Fruit fly (Drosophila melanogaster): ENCODE data around the gene CG43179.

The CG43179 gene

DNA sequence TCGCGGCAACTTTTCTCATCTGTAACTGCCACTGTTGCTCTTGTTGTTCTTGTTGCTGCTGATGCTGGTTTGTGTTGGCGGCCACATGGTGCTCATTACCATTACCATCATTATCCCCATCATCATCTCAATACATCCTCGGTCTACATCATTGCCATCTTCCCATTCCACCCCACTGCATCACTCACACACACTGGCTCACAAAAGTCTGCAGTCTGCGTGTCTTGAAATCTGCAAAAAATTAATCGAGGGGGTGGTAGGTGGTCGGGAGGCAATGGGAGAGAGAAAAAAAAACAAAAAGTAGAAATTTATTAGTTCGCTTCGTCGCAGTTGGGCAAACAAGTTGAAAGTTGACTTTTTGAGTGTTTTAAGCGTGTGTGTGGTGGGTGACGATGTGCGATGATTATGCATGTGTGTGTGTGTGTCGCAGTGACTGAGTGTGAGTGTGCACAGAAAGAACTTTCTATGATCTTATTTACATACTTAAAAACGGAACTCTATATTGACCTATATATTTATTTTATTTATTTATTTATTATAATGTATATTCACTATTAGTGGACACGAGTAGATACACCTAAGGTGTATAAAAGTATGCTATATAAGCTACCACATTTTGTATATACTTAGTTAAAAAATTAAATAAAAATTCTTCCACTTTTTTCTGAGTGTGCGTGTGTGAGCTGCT is 23.5 kb downstream of the CG43179 start:
- TF ChIP-seq Rel (GFP tag; optimal IDR thresholded peaks at IDR 0.05) (no peak), Rel (tag; optimal IDR thresholded peaks at IDR 0.05) (no peak), foxo (GFP tag; optimal IDR thresholded peaks at IDR 0.05) (no peak), sage (GFP tag; optimal IDR thresholded peaks at IDR 0.05) (no peak), h (GFP tag; optimal IDR thresholded peaks at IDR 0.05) (no peak), Jra (GFP tag; optimal IDR thresholded peaks at IDR 0.05) (no peak), HLH106 (tag; optimal IDR thresholded peaks at IDR 0.05) (peak; percentile 21), N (GFP tag; optimal IDR thresholded peaks at IDR 0.05) (no peak), Abd-B (GFP tag; optimal IDR thresholded peaks at IDR 0.05) (no peak)

DNA sequence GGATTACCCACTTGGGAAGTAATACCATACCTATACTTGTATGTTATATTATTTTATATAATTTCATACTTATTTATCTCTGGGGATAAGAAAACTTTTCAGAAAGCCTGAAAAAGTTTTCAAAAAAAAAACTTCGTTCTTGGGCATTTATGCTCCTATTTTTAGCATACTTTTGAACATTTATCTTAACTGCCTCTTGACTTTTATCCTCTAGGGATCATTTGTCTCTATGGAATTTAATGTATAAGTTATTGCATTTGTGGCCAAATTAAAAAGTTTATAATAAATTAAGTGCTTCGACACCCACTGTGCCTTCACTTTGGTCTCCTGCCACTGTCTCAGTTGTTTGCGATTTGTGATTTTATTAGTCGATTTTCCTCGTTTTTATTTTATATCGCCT is 24.4 kb downstream of the CG43179 start:
- peak; percentile 10 for TF ChIP-seq HLH106 (tag; optimal IDR thresholded peaks at IDR 0.05)
- peak; percentile 11 for TF ChIP-seq Sp1 (GFP tag; optimal IDR thresholded peaks at IDR 0.05)
- TF ChIP-seq Vsx2 (GFP tag; optimal IDR thresholded peaks at IDR 0.05; ENCODE audit: partially characterized antibody), result no peak
- TF ChIP-seq OdsH (GFP tag; optimal IDR thresholded peaks at IDR 0.05), result peak; percentile 13

DNA sequence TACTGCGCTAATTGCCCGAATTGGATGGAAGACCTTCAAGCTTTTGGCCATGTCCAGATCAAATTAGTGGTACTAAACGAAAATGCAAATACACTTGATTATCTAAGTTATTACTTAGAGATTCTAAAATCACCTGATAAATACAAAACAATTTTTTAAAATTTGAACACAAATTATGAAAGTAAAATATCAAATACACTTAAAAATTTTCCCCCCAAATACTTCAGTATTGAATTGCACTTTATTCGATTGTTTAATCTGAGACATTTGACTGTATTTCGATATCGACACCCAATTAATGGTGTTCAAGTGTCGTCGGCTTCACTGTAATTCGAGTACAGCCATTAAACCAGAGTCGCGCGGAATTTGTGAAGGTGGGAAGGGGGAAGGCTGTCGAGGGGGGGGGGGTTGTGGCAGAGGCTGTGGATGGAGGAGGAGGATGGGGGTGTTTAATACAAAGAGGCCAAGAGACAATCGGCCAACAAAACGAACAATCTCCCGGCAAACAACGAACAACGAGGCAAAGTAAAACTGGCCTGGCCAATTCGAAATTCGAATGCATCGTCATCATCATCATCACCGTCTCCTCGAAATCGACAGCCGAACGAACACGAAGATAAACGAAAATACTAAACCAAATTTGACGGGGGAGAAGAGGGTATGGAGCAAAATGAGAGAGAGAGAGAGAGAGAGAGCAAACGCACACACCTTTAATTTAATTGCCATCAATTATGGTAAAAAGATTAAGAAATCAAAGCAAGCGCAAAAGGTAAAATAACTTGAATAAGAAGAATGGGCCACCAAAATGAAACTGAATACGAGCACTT is 26.5 kb downstream of the CG43179 start:
- TF ChIP-seq Dif (GFP tag; optimal IDR thresholded peaks at IDR 0.05; ENCODE audit: partially characterized antibody), result peak; percentile 48
- no peak for TF ChIP-seq CrebA (GFP tag; optimal IDR thresholded peaks at IDR 0.05; ENCODE audit: borderline replicate concordance)
- no peak for TF ChIP-seq Hnf4 (GFP tag; optimal IDR thresholded peaks at IDR 0.05)
- TF ChIP-seq Sp1 (GFP tag; optimal IDR thresholded peaks at IDR 0.05), result no peak
- TF ChIP-seq Abd-B (GFP tag; optimal IDR thresholded peaks at IDR 0.05), result no peak
- TF ChIP-seq OdsH (GFP tag; optimal IDR thresholded peaks at IDR 0.05), result no peak
- TF ChIP-seq GATAd (GFP tag; optimal IDR thresholded peaks at IDR 0.05), result no peak
- TF ChIP-seq Myc (optimal IDR thresholded peaks at IDR 0.05), result no peak
- TF ChIP-seq psq (GFP tag; optimal IDR thresholded peaks at IDR 0.05), result no peak
- no peak for TF ChIP-seq h (GFP tag; optimal IDR thresholded peaks at IDR 0.05)
- TF ChIP-seq N (GFP tag; optimal IDR thresholded peaks at IDR 0.05), result no peak
- peak; percentile 15 for TF ChIP-seq HLH106 (tag; optimal IDR thresholded peaks at IDR 0.05)
- TF ChIP-seq br (GFP tag; optimal IDR thresholded peaks at IDR 0.05), result no peak
- no peak for TF ChIP-seq pan (optimal IDR thresholded peaks at IDR 0.05)
- TF ChIP-seq Vsx2 (GFP tag; optimal IDR thresholded peaks at IDR 0.05; ENCODE audit: partially characterized antibody), result peak; percentile 64
- no peak for TF ChIP-seq sage (GFP tag; optimal IDR thresholded peaks at IDR 0.05)

DNA sequence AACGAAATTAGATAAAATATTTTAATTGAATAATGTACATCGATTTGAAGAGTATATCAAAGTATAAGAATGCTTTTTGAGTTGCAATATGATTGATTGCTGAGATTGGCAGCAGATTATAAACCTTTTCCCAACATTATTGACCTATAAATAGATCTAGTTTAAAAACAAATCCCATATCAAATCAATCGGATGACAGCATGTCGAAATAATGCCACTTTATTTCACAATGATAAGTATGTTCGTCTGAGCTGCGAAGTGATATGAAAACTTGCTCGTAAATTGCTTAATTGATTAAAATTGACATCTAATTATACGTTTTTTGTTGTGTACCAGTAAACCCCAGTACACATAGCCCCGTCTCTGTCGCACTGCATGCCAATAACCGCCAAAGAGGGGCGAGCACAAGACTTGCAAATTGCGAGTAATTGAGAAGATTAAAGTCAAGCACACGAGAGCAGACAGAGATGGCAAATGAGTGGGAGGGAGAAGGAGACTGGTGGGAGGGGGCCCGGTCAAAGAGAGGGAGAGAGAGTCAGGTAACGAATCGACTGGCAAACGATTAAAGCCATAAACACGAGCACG is 27.2 kb downstream of the CG43179 start:
- TF ChIP-seq rgr (GFP tag; optimal IDR thresholded peaks at IDR 0.05) (peak; percentile 67), brk (GFP tag; optimal IDR thresholded peaks at IDR 0.05) (no peak), sage (GFP tag; optimal IDR thresholded peaks at IDR 0.05) (peak; percentile 11), tai (GFP tag; optimal IDR thresholded peaks at IDR 0.05) (peak; percentile 73), dmrt93B (GFP tag; optimal IDR thresholded peaks at IDR 0.05) (peak; percentile 57), Dfd (GFP tag; optimal IDR thresholded peaks at IDR 0.05) (no peak), Myc (optimal IDR thresholded peaks at IDR 0.05) (no peak), GATAd (GFP tag; optimal IDR thresholded peaks at IDR 0.05) (no peak), CG9705 (GFP tag; optimal IDR thresholded peaks at IDR 0.05) (no peak), OdsH (GFP tag; optimal IDR thresholded peaks at IDR 0.05) (peak; percentile 67), foxo (GFP tag; optimal IDR thresholded peaks at IDR 0.05) (peak in 1 of 2 experiments; percentile 65), psq (GFP tag; optimal IDR thresholded peaks at IDR 0.05) (peak; percentile 63), Mio (GFP tag; optimal IDR thresholded peaks at IDR 0.05) (peak; percentile 17), Sp1 (GFP tag; optimal IDR thresholded peaks at IDR 0.05) (peak; percentile 75), br (GFP tag; optimal IDR thresholded peaks at IDR 0.05) (peak; percentile 78), Dif (GFP tag; optimal IDR thresholded peaks at IDR 0.05; ENCODE audit: partially characterized antibody) (peak; percentile 96), CG32264 (GFP tag; optimal IDR thresholded peaks at IDR 0.05) (no peak), woc (GFP tag; optimal IDR thresholded peaks at IDR 0.05) (peak; percentile 59), Hr83 (GFP tag; optimal IDR thresholded peaks at IDR 0.05; ENCODE audit: poor library complexity, severe bottlenecking) (peak; percentile 77), dsf (GFP tag; optimal IDR thresholded peaks at IDR 0.05; ENCODE audit: borderline replicate concordance) (peak; percentile 2), ey (GFP tag; optimal IDR thresholded peaks at IDR 0.05) (peak; percentile 86), Abd-B (GFP tag; optimal IDR thresholded peaks at IDR 0.05) (no peak), usp (GFP tag; optimal IDR thresholded peaks at IDR 0.05) (no peak), Vsx2 (GFP tag; optimal IDR thresholded peaks at IDR 0.05; ENCODE audit: partially characterized antibody) (peak; percentile 88), sv (GFP tag; optimal IDR thresholded peaks at IDR 0.05) (peak; percentile 49), Hr78 (GFP tag; optimal IDR thresholded peaks at IDR 0.05) (no peak), fru (GFP tag; optimal IDR thresholded peaks at IDR 0.05) (peak; percentile 83), dl (GFP tag; optimal IDR thresholded peaks at IDR 0.05; ENCODE audit: insufficient read depth in 1 of 2, partially characterized antibody in 2 of 2) (peak; percentile 73 to 88), N (GFP tag; optimal IDR thresholded peaks at IDR 0.05) (no peak), Jra (GFP tag; optimal IDR thresholded peaks at IDR 0.05) (peak; percentile 3), pan (optimal IDR thresholded peaks at IDR 0.05) (no peak), Hnf4 (GFP tag; optimal IDR thresholded peaks at IDR 0.05) (peak; percentile 39), CrebA (GFP tag; optimal IDR thresholded peaks at IDR 0.05; ENCODE audit: borderline replicate concordance) (no peak), lola (GFP tag; optimal IDR thresholded peaks at IDR 0.05) (no peak)
